Worm (Caenorhabditis elegans) whole organism, L2 larva: ENCODE measurements around the gene lntl-1.

ENCODE experiments used
- dmd-4 ChIP-seq: sonication (generic microtip); optimal IDR thresholded peaks from 2 replicates; lab custom pipeline; 2017; ENCODE audit warnings: missing biosample characterization, missing genetic modification characterization
- nhr-25 ChIP-seq: fragments of 150-350 bp; sonication (generic microtip); optimal IDR thresholded peaks from 3 replicates; lab custom pipeline; 2014; ENCODE audit warnings: missing biosample characterization, missing genetic modification characterization

DNA sequence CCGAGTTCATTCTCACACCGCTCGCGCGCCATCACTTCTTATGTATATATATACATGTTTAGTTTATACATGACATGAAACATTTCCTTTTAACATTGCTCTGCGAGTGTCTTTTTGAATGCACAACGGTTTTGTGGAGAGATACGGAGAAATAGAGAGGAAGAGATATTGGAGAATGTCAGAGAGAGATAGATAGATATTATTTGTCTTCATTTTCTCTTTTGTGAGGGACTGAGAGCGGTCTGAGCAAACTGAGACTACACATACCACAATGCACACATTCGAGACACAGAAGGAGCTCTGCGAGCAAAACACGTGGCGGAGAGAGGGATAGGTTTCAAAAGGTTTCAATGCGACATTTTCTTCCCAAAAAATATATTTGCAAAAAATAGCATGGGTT, 53.6 kb downstream of the lntl-1 start:
- TF ChIP-seq dmd-4 (tag; lab: Kevin White, UChicago) (no peak), nhr-25 (tag; lab: Kevin White, UChicago) (no peak)
